Worm (Caenorhabditis elegans): ENCODE measurements around the gene sdf-9.

The sdf-9 gene

ce11 chrV:20797918-20798317 lies at the start of gene sdf-9:
Gene sdf-9 (plus strand): TSS chrV:20798218.
- TF ChIP-seq ham-2 (GFP tag; optimal IDR thresholded peaks at IDR 0.05) = no peak
- no peak for TF ChIP-seq mls-2 (tag; optimal IDR thresholded peaks at IDR 0.05)
- no peak for TF ChIP-seq ceh-83 (GFP tag; optimal IDR thresholded peaks at IDR 0.05)
- TF ChIP-seq unc-39 (tag; optimal IDR thresholded peaks at IDR 0.05) = no peak
- no peak for TF ChIP-seq unc-120 (tag; optimal IDR thresholded peaks at IDR 0.05; ENCODE audit: poor library complexity, severe bottlenecking)
- no peak for TF ChIP-seq blmp-1 (tag; optimal IDR thresholded peaks at IDR 0.05)
- TF ChIP-seq nhr-2 (tag; optimal IDR thresholded peaks at IDR 0.05) = no peak
- no peak for TF ChIP-seq flh-1 (GFP tag; optimal IDR thresholded peaks at IDR 0.05)
- no peak for TF ChIP-seq snpc-4 (tag; optimal IDR thresholded peaks at IDR 0.05)
- TF ChIP-seq elt-1 (tag; optimal IDR thresholded peaks at IDR 0.05; ENCODE audit: borderline replicate concordance, insufficient read depth) = no peak

- TF ChIP-seq lin-32 (GFP tag; optimal IDR thresholded peaks at IDR 0.05) (no peak), lsy-2 (tag; optimal IDR thresholded peaks at IDR 0.05) (peak; percentile 73), tbx-8 (GFP tag; optimal IDR thresholded peaks at IDR 0.05) (no peak), ceh-39 (tag; optimal IDR thresholded peaks at IDR 0.05) (no peak), pha-4 (tag; optimal IDR thresholded peaks at IDR 0.05) (peak; percentile 100), ceh-83 (GFP tag; optimal IDR thresholded peaks at IDR 0.05) (no peak), nhr-28 (tag; optimal IDR thresholded peaks at IDR 0.05) (no peak), nhr-237 (tag; optimal IDR thresholded peaks at IDR 0.05) (peak; percentile 45), ces-1 (GFP tag; optimal IDR thresholded peaks at IDR 0.05) (no peak), ztf-11 (tag; optimal IDR thresholded peaks at IDR 0.05) (no peak), lin-13 (tag; optimal IDR thresholded peaks at IDR 0.05) (no peak), bed-3 (GFP tag; optimal IDR thresholded peaks at IDR 0.05) (no peak), nhr-76 (tag; optimal IDR thresholded peaks at IDR 0.05) (no peak), ceh-43 (GFP tag; optimal IDR thresholded peaks at IDR 0.05) (no peak), blmp-1 (tag; optimal IDR thresholded peaks at IDR 0.05) (no peak), cnd-1 (tag; optimal IDR thresholded peaks at IDR 0.05) (no peak), mab-5 (tag; optimal IDR thresholded peaks at IDR 0.05) (no peak), mep-1 (tag; optimal IDR thresholded peaks at IDR 0.05) (peak; percentile 2), flh-1 (GFP tag; optimal IDR thresholded peaks at IDR 0.05) (no peak), nhr-12 (tag; optimal IDR thresholded peaks at IDR 0.05) (no peak), sem-2 (GFP tag; optimal IDR thresholded peaks at IDR 0.05) (no peak), zip-8 (tag; optimal IDR thresholded peaks at IDR 0.05) (no peak), hlh-1 (tag; optimal IDR thresholded peaks at IDR 0.05) (no peak), elt-1 (tag; optimal IDR thresholded peaks at IDR 0.05; ENCODE audit: borderline replicate concordance, insufficient read depth) (no peak), ham-2 (GFP tag; optimal IDR thresholded peaks at IDR 0.05) (no peak), unc-62 (GFP tag; optimal IDR thresholded peaks at IDR 0.05) (no peak), elt-3 (tag; optimal IDR thresholded peaks at IDR 0.05) (no peak), mls-2 (tag; optimal IDR thresholded peaks at IDR 0.05) (no peak), drap-1 (GFP tag; optimal IDR thresholded peaks at IDR 0.05) (peak; percentile 46), M03D4.4 (tag; optimal IDR thresholded peaks at IDR 0.05) (no peak), unc-39 (tag; optimal IDR thresholded peaks at IDR 0.05) (no peak), snpc-4 (tag; optimal IDR thresholded peaks at IDR 0.05) (no peak), nhr-2 (tag; optimal IDR thresholded peaks at IDR 0.05) (no peak), unc-120 (tag; optimal IDR thresholded peaks at IDR 0.05; ENCODE audit: poor library complexity, severe bottlenecking) (no peak), sptf-1 (tag; optimal IDR thresholded peaks at IDR 0.05) (no peak)
Observed at ce11 chrV:20749098-20749497, 48.9 kb upstream of the sdf-9 start.

ce11 chrV:20752609-20753102 lies 45.4 kb upstream of the sdf-9 start, which contains the start of gene pha-4:
Gene pha-4 (plus strand): TSS chrV:20753052.
- peak; percentile 93 for TF ChIP-seq pha-4 (tag; optimal IDR thresholded peaks at IDR 0.05)
- no peak for TF ChIP-seq flh-1 (GFP tag; optimal IDR thresholded peaks at IDR 0.05)

ce11 chrV:20753838-20754503 lies 44.0 kb upstream of the sdf-9 start:
- TF ChIP-seq pha-4 (tag; optimal IDR thresholded peaks at IDR 0.05) = peak; percentile 89
- no peak for TF ChIP-seq elt-3 (tag; optimal IDR thresholded peaks at IDR 0.05)

Data from whole organism, mixed stage, embryonic.